Worm (Caenorhabditis elegans) whole organism, young adult: Measurements from ENCODE around the gene C06B3.7.

Experiments used
- B0019.2 ChIP-seq: fragments of 200-800 bp; sonication (Bioruptor generic); conservative IDR thresholded peaks from 2 replicates; pipeline ENCODE4 v1.3.6; 2022; ENCODE audit warnings: missing genetic modification reagents, missing genetic modification characterization, missing compliant biosample characterization
- B0336.3 ChIP-seq: fragments of 200-800 bp; sonication (Bioruptor generic); IDR thresholded peaks from 2 replicates; pipeline ENCODE4 v1.3.6; 2022; ENCODE audit warnings: missing genetic modification characterization, missing compliant biosample characterization
- C06A6.2 ChIP-seq: fragments of 200-800 bp; sonication (Bioruptor generic); conservative IDR thresholded peaks from 2 replicates; pipeline ENCODE4 v1.3.6; 2022; ENCODE audit warnings: missing genetic modification characterization, missing compliant biosample characterization
- F33H1.4 ChIP-seq: fragments of 200-800 bp; sonication (Bioruptor generic); IDR thresholded peaks from 2 replicates; pipeline ENCODE4 v1.3.6; 2022; ENCODE audit warnings: missing genetic modification reagents, missing genetic modification characterization, missing compliant biosample characterization
- F57C9.4 ChIP-seq: sonication (generic microtip); optimal IDR thresholded peaks from 2 replicates; lab custom pipeline; 2017; ENCODE audit warnings: mild to moderate bottlenecking, missing genetic modification characterization, missing compliant biosample characterization
- K12H6.12 ChIP-seq: fragments of 200-800 bp; sonication (Bioruptor generic); optimal IDR thresholded peaks from 2 replicates; lab custom pipeline; 2018; ENCODE audit warnings: mild to moderate bottlenecking, missing genetic modification characterization, missing compliant biosample characterization
- Y67H2A.10 ChIP-seq: fragments of 200-800 bp; sonication (Bioruptor generic); conservative IDR thresholded peaks from 2 replicates; pipeline ENCODE4 v1.3.6; 2022; ENCODE audit warnings: missing genetic modification reagents, missing genetic modification characterization, missing compliant biosample characterization
- ZK185.1 ChIP-seq: sonication (generic microtip); optimal IDR thresholded peaks from 2 replicates; lab custom pipeline; 2016; ENCODE audit warnings: mild to moderate bottlenecking, missing genetic modification characterization, missing compliant biosample characterization; ENCODE audit not compliant: poor library complexity, severe bottlenecking
- akir-1 ChIP-seq: fragments of 200-800 bp; sonication (Bioruptor generic); optimal IDR thresholded peaks from 2 replicates; lab custom pipeline; 2018; ENCODE audit warnings: mild to moderate bottlenecking, missing genetic modification characterization, moderate library complexity, missing compliant biosample characterization
- aptf-2 ChIP-seq: fragments of 200-800 bp; sonication (Bioruptor generic); conservative IDR thresholded peaks from 2 replicates; pipeline ENCODE4 v1.3.6; 2022; ENCODE audit warnings: missing genetic modification reagents, missing genetic modification characterization, missing compliant biosample characterization
- athp-1 ChIP-seq: sonication (generic microtip); optimal IDR thresholded peaks from 2 replicates; lab custom pipeline; 2017; ENCODE audit warnings: mild to moderate bottlenecking, missing genetic modification characterization, missing compliant biosample characterization
- attf-3 ChIP-seq: fragments of 200-800 bp; sonication (Bioruptor generic); conservative IDR thresholded peaks from 2 replicates; pipeline ENCODE4 v1.3.6; 2022; ENCODE audit warnings: missing genetic modification reagents, missing genetic modification characterization, missing compliant biosample characterization
- attf-5 ChIP-seq: fragments of 200-800 bp; sonication (Bioruptor generic); optimal IDR thresholded peaks from 2 replicates; lab custom pipeline; 2018; ENCODE audit warnings: mild to moderate bottlenecking, missing genetic modification characterization, missing compliant biosample characterization
- bed-2 ChIP-seq: fragments of 200-800 bp; sonication (Bioruptor generic); IDR thresholded peaks from 2 replicates; pipeline ENCODE4 v1.3.6; 2022; ENCODE audit warnings: missing genetic modification reagents, missing genetic modification characterization, missing compliant biosample characterization
- ccch-3 ChIP-seq: fragments of 200-800 bp; sonication (Bioruptor generic); optimal IDR thresholded peaks from 2 replicates; lab custom pipeline; 2018; ENCODE audit warnings: mild to moderate bottlenecking, missing genetic modification characterization, missing compliant biosample characterization
- cebp-2 ChIP-seq: fragments of 200-800 bp; sonication (Bioruptor generic); IDR thresholded peaks from 2 replicates; pipeline ENCODE4 v1.3.6; 2022; ENCODE audit warnings: missing genetic modification characterization, missing compliant biosample characterization
- ceh-100 ChIP-seq: fragments of 200-800 bp; sonication (Bioruptor generic); IDR thresholded peaks from 2 replicates; pipeline ENCODE4 v1.3.6; 2022; ENCODE audit warnings: missing genetic modification reagents, missing genetic modification characterization, missing compliant biosample characterization
- ceh-27 ChIP-seq: fragments of 200-800 bp; sonication (Bioruptor generic); optimal IDR thresholded peaks from 2 replicates; lab custom pipeline; 2018; ENCODE audit warnings: mild to moderate bottlenecking, missing genetic modification characterization, moderate library complexity, missing compliant biosample characterization
- ceh-58 ChIP-seq: fragments of 200-800 bp; sonication (Bioruptor generic); IDR thresholded peaks from 2 replicates; pipeline ENCODE4 v1.3.6; 2022; ENCODE audit warnings: missing genetic modification characterization, missing compliant biosample characterization
- ceh-79 ChIP-seq: sonication (generic microtip); optimal IDR thresholded peaks from 2 replicates; lab custom pipeline; 2017; ENCODE audit warnings: mild to moderate bottlenecking, missing genetic modification characterization, missing compliant biosample characterization
- chd-7 ChIP-seq: sonication (generic microtip); optimal IDR thresholded peaks from 2 replicates; lab custom pipeline; 2016; ENCODE audit warnings: mild to moderate bottlenecking, missing genetic modification characterization, moderate library complexity, missing compliant biosample characterization
- dpff-1 ChIP-seq: sonication (generic microtip); optimal IDR thresholded peaks from 2 replicates; lab custom pipeline; 2017; ENCODE audit warnings: mild to moderate bottlenecking, missing genetic modification characterization, missing compliant biosample characterization
- egrh-3 ChIP-seq: fragments of 200-800 bp; sonication (Bioruptor generic); IDR thresholded peaks from 2 replicates; pipeline ENCODE4 v1.3.6; 2022; ENCODE audit warnings: missing genetic modification reagents, missing genetic modification characterization, missing compliant biosample characterization
- fkh-3 ChIP-seq: sonication (generic microtip); optimal IDR thresholded peaks from 2 replicates; lab custom pipeline; 2016; ENCODE audit warnings: mild to moderate bottlenecking, missing genetic modification characterization, missing compliant biosample characterization
- hmg-1.2 ChIP-seq: fragments of 200-800 bp; sonication (Bioruptor generic); IDR thresholded peaks from 2 replicates; pipeline ENCODE4 v1.3.6; 2022; ENCODE audit warnings: missing genetic modification reagents, missing genetic modification characterization, missing compliant biosample characterization
- hmg-20 ChIP-seq: fragments of 200-800 bp; sonication (Bioruptor generic); IDR thresholded peaks from 2 replicates; pipeline ENCODE4 v1.3.6; 2022; ENCODE audit warnings: missing genetic modification reagents, missing genetic modification characterization, missing compliant biosample characterization
- hsf-1 ChIP-seq: fragments of 200-800 bp; sonication (Bioruptor generic); IDR thresholded peaks from 2 replicates; pipeline ENCODE4 v1.3.6; 2022; ENCODE audit warnings: missing genetic modification reagents, missing genetic modification characterization, missing compliant biosample characterization
- lag-1 ChIP-seq: fragments of 200-800 bp; sonication (Bioruptor generic); IDR thresholded peaks from 2 replicates; pipeline ENCODE4 v1.3.6; 2022; ENCODE audit warnings: missing genetic modification reagents, missing genetic modification characterization, missing compliant biosample characterization
- let-607 ChIP-seq, 2 experiments: fragments of 200-800 bp in 1 of 2; sonication (Bioruptor generic) in 1 of 2; sonication (generic microtip) in 1 of 2; optimal IDR thresholded peaks; 2 replicates each; lab custom pipeline; 2016 to 2018; ENCODE audit warnings: mild to moderate bottlenecking in 2 of 2, missing compliant biosample characterization in 2 of 2, missing genetic modification characterization in 2 of 2, moderate library complexity in 2 of 2, missing genotype in 1 of 2
- lin-35 ChIP-seq, 3 experiments: fragments of 150-350 bp in 2 of 3; sonication (generic microtip) in 1 of 3; optimal IDR thresholded peaks; 2 replicates each; lab custom pipeline; 2014 to 2018; ENCODE audit warnings: missing biosample characterization in 3 of 3, missing genetic modification characterization in 3 of 3, missing genetic modification reagents in 3 of 3
- lin-40 ChIP-seq: sonication (generic microtip); optimal IDR thresholded peaks from 2 replicates; lab custom pipeline; 2016; ENCODE audit warnings: missing genetic modification characterization, mild to moderate bottlenecking, missing compliant biosample characterization, missing genotype, missing genetic modification reagents
- lir-1 ChIP-seq: fragments of 200-800 bp; sonication (Bioruptor generic); conservative IDR thresholded peaks from 2 replicates; pipeline ENCODE4 v1.3.6; 2022; ENCODE audit warnings: missing genetic modification reagents, missing genetic modification characterization, missing compliant biosample characterization
- madf-10 ChIP-seq: sonication (generic microtip); optimal IDR thresholded peaks from 2 replicates; lab custom pipeline; 2016; ENCODE audit warnings: mild to moderate bottlenecking, missing genetic modification characterization, missing compliant biosample characterization
- mcd-1 ChIP-seq: fragments of 200-800 bp; sonication (Bioruptor generic); IDR thresholded peaks from 2 replicates; pipeline ENCODE4 v1.3.6; 2022; ENCODE audit warnings: missing genetic modification reagents, missing genetic modification characterization, missing compliant biosample characterization
- mes-4 ChIP-seq: sonication (generic microtip); optimal IDR thresholded peaks from 2 replicates; lab custom pipeline; 2016; ENCODE audit warnings: missing genotype, missing genetic modification characterization, missing compliant biosample characterization
- nfya-1 ChIP-seq: sonication (generic microtip); optimal IDR thresholded peaks from 2 replicates; lab custom pipeline; 2017; ENCODE audit warnings: antibody characterized with exemption, missing compliant biosample characterization, missing genetic modification characterization, borderline replicate concordance; ENCODE audit not compliant: insufficient read depth
- nfyb-1 ChIP-seq: fragments of 200-800 bp; sonication (Bioruptor generic); IDR thresholded peaks from 2 replicates; pipeline ENCODE4 v1.3.6; 2022; ENCODE audit warnings: missing genetic modification reagents, missing genetic modification characterization, missing compliant biosample characterization
- nhr-27 ChIP-seq: fragments of 200-800 bp; sonication (Bioruptor generic); optimal IDR thresholded peaks from 2 replicates; lab custom pipeline; 2018; ENCODE audit warnings: mild to moderate bottlenecking, missing genetic modification characterization, moderate library complexity, missing compliant biosample characterization
- pha-4 ChIP-seq: fragments of 150-350 bp; sonication (generic microtip); optimal IDR thresholded peaks from 2 replicates; lab custom pipeline; 2014; ENCODE audit warnings: missing biosample characterization, missing genetic modification reagents, missing genetic modification characterization
- rcor-1 ChIP-seq: fragments of 200-800 bp; sonication (Bioruptor generic); IDR thresholded peaks from 2 replicates; pipeline ENCODE4 v1.3.6; 2022; ENCODE audit warnings: missing genetic modification reagents, missing genetic modification characterization, missing compliant biosample characterization
- repo-1 ChIP-seq: sonication (generic microtip); optimal IDR thresholded peaks from 2 replicates; lab custom pipeline; 2017; ENCODE audit warnings: mild to moderate bottlenecking, missing genetic modification characterization, missing compliant biosample characterization
- sea-2 ChIP-seq: fragments of 200-800 bp; sonication (Bioruptor generic); IDR thresholded peaks from 2 replicates; pipeline ENCODE4 v1.3.6; 2022; ENCODE audit warnings: missing genetic modification characterization, missing compliant biosample characterization
- sptf-2 ChIP-seq: fragments of 200-800 bp; sonication (Bioruptor generic); optimal IDR thresholded peaks from 2 replicates; lab custom pipeline; 2018; ENCODE audit warnings: mild to moderate bottlenecking, missing genetic modification characterization, missing compliant biosample characterization
- tbx-9 ChIP-seq: sonication (generic microtip); optimal IDR thresholded peaks from 2 replicates; lab custom pipeline; 2016; ENCODE audit warnings: borderline replicate concordance, missing genetic modification characterization, inconsistent platforms, missing compliant biosample characterization
- tlf-1 ChIP-seq: fragments of 200-800 bp; sonication (Bioruptor generic); optimal IDR thresholded peaks from 2 replicates; lab custom pipeline; 2018; ENCODE audit warnings: mild to moderate bottlenecking, missing genetic modification characterization, missing compliant biosample characterization
- zfh-2 ChIP-seq: fragments of 200-800 bp; sonication (Bioruptor generic); conservative IDR thresholded peaks from 2 replicates; pipeline ENCODE4 v1.3.6; 2022; ENCODE audit warnings: missing genetic modification reagents, missing genetic modification characterization, missing compliant biosample characterization
- ztf-3 ChIP-seq: fragments of 200-800 bp; sonication (Bioruptor generic); optimal IDR thresholded peaks from 2 replicates; lab custom pipeline; 2018; ENCODE audit warnings: mild to moderate bottlenecking, missing genetic modification characterization, missing compliant biosample characterization

Gene C06B3.7

DNA sequence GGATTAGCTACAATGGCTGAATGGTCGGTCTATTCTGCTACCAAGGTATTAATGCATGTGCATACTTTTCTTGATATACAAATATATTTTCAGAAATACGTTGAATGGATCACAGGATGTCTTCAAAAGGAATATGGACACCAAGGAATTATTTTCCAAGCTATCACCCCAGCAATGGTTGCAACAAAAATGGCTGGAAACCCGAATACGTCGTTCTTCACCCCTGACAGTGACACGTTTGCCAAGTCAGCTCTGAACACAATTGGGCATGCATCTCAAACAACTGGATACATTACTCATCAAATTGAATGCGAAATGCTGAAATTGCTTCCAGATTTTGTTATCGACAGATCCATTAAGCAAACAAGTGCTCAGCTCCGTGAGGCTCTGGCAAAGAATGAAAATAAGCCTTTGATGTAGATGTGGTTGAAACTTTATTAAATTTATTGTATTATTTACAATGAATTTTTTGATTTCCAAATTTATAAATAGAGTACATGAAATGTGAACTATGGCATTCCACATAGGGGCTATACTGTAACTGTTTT lies 1.9 kb upstream of the C06B3.7 start (continued):
- no peak; the same call in none of the 2 replicates for TF ChIP-seq F33H1.4
- TF ChIP-seq repo-1, result peak; percentile 98
- TF ChIP-seq cebp-2 (GFP tag; lab: Robert Waterston, UW), result 0 out of 2 replicates have a peak, but pooled peaks have one; percentile 58
- no peak for TF ChIP-seq dpff-1 (tag; lab: Kevin White, UChicago)
- no peak for TF ChIP-seq ccch-3 (GFP tag; lab: Kevin White, UChicago)
- no peak for TF ChIP-seq zfh-2 (GFP tag; lab: Robert Waterston, UW)
- peak; percentile 19; the same call in 1 of the 2 replicates for TF ChIP-seq rcor-1 (GFP tag; lab: Robert Waterston, UW)
- TF ChIP-seq C06A6.2 (GFP tag; lab: Robert Waterston, UW), result peak; percentile 74
- peak; percentile 22; the same call in 1 of the 2 replicates for TF ChIP-seq sea-2
- peak; percentile 41 for TF ChIP-seq ceh-27 (GFP tag; lab: Kevin White, UChicago)
- TF ChIP-seq hsf-1 (GFP tag; lab: Robert Waterston, UW), result peak; percentile 65; the same call in 1 of the 2 replicates
- TF ChIP-seq lag-1 (GFP tag; lab: Robert Waterston, UW), result 0 out of 2 replicates have a peak, but pooled peaks have one; percentile 69
- no peak for TF ChIP-seq akir-1 (GFP tag; lab: Kevin White, UChicago)
- TF ChIP-seq chd-7 (tag; lab: Kevin White, UChicago), result peak; percentile 92
- peak; percentile 47 for TF ChIP-seq ztf-3
- peak; percentile 54; the same call in 1 of the 2 replicates for TF ChIP-seq ceh-100 (GFP tag; lab: Robert Waterston, UW)
- TF ChIP-seq aptf-2 (GFP tag; lab: Robert Waterston, UW), result no peak
- peak; percentile 22 for TF ChIP-seq lin-40
- TF ChIP-seq mes-4, result no peak
- peak; percentile 67 for TF ChIP-seq athp-1
- no peak for TF ChIP-seq sptf-2
- peak; percentile 4 to 34 for TF ChIP-seq let-607 (tag; optimal IDR thresholded peaks at IDR 0.05; lab: Kevin White, UChicago)
- TF ChIP-seq madf-10 (tag; lab: Kevin White, UChicago), result peak; percentile 64
- TF ChIP-seq Y67H2A.10 (GFP tag; lab: Robert Waterston, UW), result peak; percentile 54; the same call in 1 of the 2 replicates
- TF ChIP-seq hmg-1.2, result peak; percentile 56
- TF ChIP-seq nhr-27 (tag; lab: Kevin White, UChicago), result no peak
- peak; percentile 78 for TF ChIP-seq F57C9.4
- no peak for TF ChIP-seq ceh-58 (GFP tag; lab: Robert Waterston, UW)
- TF ChIP-seq nfya-1, result no peak
- peak; percentile 62; the same call in 1 of the 2 replicates for TF ChIP-seq hmg-20 (GFP tag; lab: Robert Waterston, UW)
- peak; percentile 91 for TF ChIP-seq tlf-1
- TF ChIP-seq attf-5 (GFP tag; lab: Kevin White, UChicago), result peak; percentile 68
- peak; percentile 95 for TF ChIP-seq nfyb-1 (GFP tag; lab: Robert Waterston, UW)
- TF ChIP-seq ZK185.1 (tag; lab: Kevin White, UChicago), result peak; percentile 78
- TF ChIP-seq B0019.2 (GFP tag; lab: Robert Waterston, UW), result no peak; the same call in 1 of the 2 replicates
- TF ChIP-seq egrh-3 (GFP tag; lab: Robert Waterston, UW), result no peak
- TF ChIP-seq lin-35 (GFP tag; optimal IDR thresholded peaks at IDR 0.05; lab: Kevin White, UChicago), result peak in 1 of 3 experiments; percentile 55
- TF ChIP-seq attf-3 (GFP tag; lab: Robert Waterston, UW), result 0 out of 2 replicates have a peak, but pooled peaks have one; percentile 16
- TF ChIP-seq mcd-1, result peak; percentile 70
- no peak for TF ChIP-seq tbx-9 (tag; lab: Kevin White, UChicago)
- TF ChIP-seq fkh-3 (tag; lab: Kevin White, UChicago), result no peak
- no peak for TF ChIP-seq bed-2 (GFP tag; lab: Robert Waterston, UW)
- no peak for TF ChIP-seq ceh-79
- peak; percentile 55 for TF ChIP-seq pha-4
- TF ChIP-seq B0336.3 (GFP tag; lab: Robert Waterston, UW), result peak; percentile 96
- TF ChIP-seq K12H6.12 (tag; lab: Kevin White, UChicago), result peak; percentile 55
- TF ChIP-seq lir-1 (GFP tag; lab: Robert Waterston, UW), result peak; percentile 73
